Fruit fly (Drosophila melanogaster): Measurements from ENCODE around the gene CG2975.

DNA sequence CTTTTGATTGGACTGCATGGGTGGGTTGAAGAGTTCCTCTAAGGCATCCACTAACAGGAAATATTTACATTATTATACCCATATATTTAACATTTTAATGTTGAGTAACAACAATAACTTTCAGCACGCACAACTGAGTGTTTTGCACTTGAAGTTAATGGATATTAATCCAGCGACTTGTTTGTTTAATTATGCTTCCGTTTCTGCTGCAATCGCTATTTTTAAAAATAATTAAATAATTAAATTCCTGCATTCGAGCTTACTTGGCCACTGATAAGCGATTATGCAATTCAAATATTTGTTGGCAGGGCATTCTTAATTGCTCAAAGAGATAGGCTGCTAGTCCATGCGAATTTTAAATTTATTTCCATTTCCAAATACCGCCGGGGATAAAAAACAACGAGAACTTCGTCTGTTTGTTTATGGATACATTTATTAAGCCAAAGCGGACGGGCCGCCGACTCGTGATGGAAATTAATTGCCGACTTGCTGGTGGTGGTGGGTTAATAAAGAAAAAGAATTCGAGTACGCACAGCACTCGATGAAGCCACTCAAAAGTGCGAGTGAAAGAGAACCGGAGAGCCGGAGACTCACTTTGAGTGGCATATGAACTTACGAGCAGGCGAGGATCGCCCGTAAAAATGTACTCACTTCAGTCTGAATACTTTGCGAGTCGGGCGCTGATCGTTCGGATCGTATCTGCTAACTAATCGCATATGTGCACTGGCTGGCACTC is 22.1 kb downstream of the CG2975 start:
- TF ChIP-seq psq (GFP tag; optimal IDR thresholded peaks at IDR 0.05), result no peak
- no peak for TF ChIP-seq Dfd (GFP tag; optimal IDR thresholded peaks at IDR 0.05)
- no peak for TF ChIP-seq sv (GFP tag; optimal IDR thresholded peaks at IDR 0.05)

Data from whole organism, wandering third instar larva.